Worm (Caenorhabditis elegans) whole organism, L2 larva: ENCODE measurements around the gene ttr-25.

Experiments
- alr-1 ChIP-seq: fragments of 150-350 bp; optimal IDR thresholded peaks from 2 replicates; lab custom pipeline; 2014; ENCODE audit warnings: missing biosample characterization, missing genetic modification characterization
- ceh-82 ChIP-seq: fragments of 150-350 bp; optimal IDR thresholded peaks from 2 replicates; lab custom pipeline; 2014; ENCODE audit warnings: missing biosample characterization, missing genetic modification characterization
- nhr-77 ChIP-seq: fragments of 150-350 bp; optimal IDR thresholded peaks from 2 replicates; lab custom pipeline; 2014; ENCODE audit warnings: missing biosample characterization, missing genetic modification characterization
- skn-1 ChIP-seq: sonication (generic microtip); optimal IDR thresholded peaks from 2 replicates; lab custom pipeline; 2017; ENCODE audit warnings: missing biosample characterization, missing genetic modification characterization
- unc-62 ChIP-seq: fragments of 150-350 bp; optimal IDR thresholded peaks from 2 replicates; lab custom pipeline; 2014; ENCODE audit warnings: missing biosample characterization, missing genetic modification reagents, missing genetic modification characterization

- TF ChIP-seq nhr-77 (tag; lab: Kevin White, UChicago) (no peak), unc-62 (GFP tag; lab: Kevin White, UChicago) (no peak), ceh-82 (tag; lab: Kevin White, UChicago) (no peak), alr-1 (tag; lab: Kevin White, UChicago) (no peak), skn-1 (tag; lab: Kevin White, UChicago) (no peak)
These were observed 19.6 kb downstream of the ttr-25 start for ce11 chrV:18576128-18576527.
